Worm (Caenorhabditis elegans): ENCODE measurements around the gene F46G11.4.

DNA sequence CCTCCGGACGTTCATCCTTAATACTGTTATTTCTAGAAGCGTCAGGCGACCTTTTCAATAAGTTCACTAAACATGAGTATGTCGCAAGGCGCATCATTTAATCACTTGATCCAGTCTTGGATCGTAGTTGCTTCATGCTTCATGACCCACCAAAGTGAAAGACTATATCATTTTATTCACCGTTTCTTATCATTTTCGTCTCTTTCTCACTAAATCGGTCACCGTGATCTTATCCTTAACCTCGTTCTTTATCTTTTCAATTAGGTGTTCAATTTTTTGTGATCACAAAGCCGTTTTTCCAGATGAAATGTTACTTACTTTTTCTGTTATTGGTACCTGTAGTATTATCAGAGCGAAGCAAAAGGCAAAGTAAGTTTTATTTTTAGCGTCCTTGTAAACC lies 10.7 kb downstream of the F46G11.4 start, which contains the start of gene F46G11.2:
- no peak for TF ChIP-seq fos-1 (tag; optimal IDR thresholded peaks at IDR 0.05)
- TF ChIP-seq tra-1 (GFP tag; IDR thresholded peaks at IDR 0.05): no peak
- no peak for TF ChIP-seq aha-1 (tag)
- no peak for TF ChIP-seq lin-15B (tag; optimal IDR thresholded peaks at IDR 0.05)
- TF ChIP-seq nhr-10 (tag; optimal IDR thresholded peaks at IDR 0.05): no peak
- TF ChIP-seq ztf-11 (tag; optimal IDR thresholded peaks at IDR 0.05): no peak
- no peak for TF ChIP-seq ceh-20 (GFP tag; IDR thresholded peaks at IDR 0.05)

Measured in whole organism, L4 larva.